Worm (Caenorhabditis elegans) whole organism, L4/young adult: ENCODE measurements around the gene F53A3.7.

Source experiments
- W03F9.2 ChIP-seq: fragments of 150-350 bp; optimal IDR thresholded peaks from 2 replicates; lab custom pipeline; 2014; ENCODE audit warnings: missing biosample characterization, missing genetic modification characterization
- dao-5 ChIP-seq: sonication (generic microtip); optimal IDR thresholded peaks from 2 replicates; lab custom pipeline; 2016; ENCODE audit warnings: missing genotype, missing genetic modification characterization, moderate library complexity, missing compliant biosample characterization
- him-1 ChIP-seq: sonication (generic microtip); optimal IDR thresholded peaks from 2 replicates; lab custom pipeline; 2016; ENCODE audit warnings: missing genotype, missing genetic modification reagents, missing genetic modification characterization, missing compliant biosample characterization

- TF ChIP-seq W03F9.2 (tag; lab: Kevin White, UChicago) (no peak), dao-5 (tag; lab: Kevin White, UChicago) (no peak), him-1 (tag; lab: Kevin White, UChicago) (no peak)
Observed at ce11 chrIII:1982597-1983244, 31.4 kb downstream of the F53A3.7 start, which contains the start of gene srd-66.
